Worm (Caenorhabditis elegans): ENCODE data around the gene W03C9.2.

W03C9.2 gene

ce11 chrII:11926501-11926900, 35.7 kb upstream of the W03C9.2 start:
- no peak for TF ChIP-seq ztf-23 (GFP tag; IDR thresholded peaks at IDR 0.05)
- TF ChIP-seq tab-1 (GFP tag; IDR thresholded peaks at IDR 0.05): no peak
- no peak for TF ChIP-seq med-1 (GFP tag; optimal IDR thresholded peaks at IDR 0.05; ENCODE audit: insufficient read depth)
- TF ChIP-seq ztf-29 (GFP tag; IDR thresholded peaks at IDR 0.05): no peak
- TF ChIP-seq ref-1 (GFP tag; conservative IDR thresholded peaks at IDR 0.05): no peak
- no peak for TF ChIP-seq T22C8.4 (GFP tag; IDR thresholded peaks at IDR 0.05)
- TF ChIP-seq klf-2 (GFP tag; conservative IDR thresholded peaks at IDR 0.05): no peak
- TF ChIP-seq flt-1 (GFP tag; IDR thresholded peaks at IDR 0.05): no peak
- TF ChIP-seq cog-1 (tag; optimal IDR thresholded peaks at IDR 0.05): no peak

DNA sequence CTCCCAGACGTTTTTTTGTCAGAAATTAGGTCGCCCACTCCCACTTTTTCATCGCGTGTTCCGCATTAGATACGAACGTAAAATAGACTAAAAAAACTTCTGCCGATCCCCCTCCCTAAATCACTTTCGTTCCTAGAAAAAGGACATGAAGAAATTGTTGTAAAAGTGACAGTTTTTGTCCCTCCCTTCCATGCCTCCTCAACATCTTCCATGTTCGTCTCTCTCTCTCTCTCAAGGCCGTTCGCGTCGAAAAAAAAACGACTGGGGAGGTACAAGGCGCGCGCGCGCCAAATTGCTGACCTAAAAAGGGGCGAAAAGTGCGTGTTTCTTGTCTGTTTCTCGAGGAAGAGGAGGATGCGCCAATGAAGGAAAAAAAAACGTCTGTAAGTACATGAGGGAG, 33.4 kb upstream of the W03C9.2 start:
- no peak for TF ChIP-seq ref-1 (GFP tag; conservative IDR thresholded peaks at IDR 0.05)
- TF ChIP-seq ztf-29 (GFP tag; IDR thresholded peaks at IDR 0.05): no peak
- no peak for TF ChIP-seq tab-1 (GFP tag; IDR thresholded peaks at IDR 0.05)
- TF ChIP-seq T22C8.4 (GFP tag; IDR thresholded peaks at IDR 0.05): no peak
- TF ChIP-seq klf-2 (GFP tag; conservative IDR thresholded peaks at IDR 0.05): no peak
- no peak for TF ChIP-seq ztf-23 (GFP tag; IDR thresholded peaks at IDR 0.05)
- no peak for TF ChIP-seq med-1 (GFP tag; optimal IDR thresholded peaks at IDR 0.05; ENCODE audit: insufficient read depth)

DNA sequence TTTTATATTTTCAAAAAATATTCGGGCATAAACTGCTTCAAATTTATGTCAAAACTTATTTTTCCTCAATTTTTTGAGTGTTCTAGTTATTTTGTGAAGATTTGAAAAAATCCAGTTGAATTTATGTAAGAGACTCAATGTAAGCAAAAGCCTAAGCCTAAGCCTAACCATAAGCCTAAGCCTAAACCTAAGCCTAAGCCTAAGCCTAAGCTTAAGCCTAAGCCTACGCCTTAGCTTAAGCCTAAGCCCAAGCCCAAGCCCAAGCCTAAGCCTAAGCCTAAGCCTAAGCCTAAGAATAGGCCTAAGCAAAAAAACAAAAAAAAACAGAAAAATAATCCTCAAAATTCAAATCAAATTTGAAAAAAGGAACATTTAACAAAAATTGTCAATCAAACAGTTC, 32.0 kb upstream of the W03C9.2 start:
- TF ChIP-seq cog-1 (tag; optimal IDR thresholded peaks at IDR 0.05) (no peak), ztf-29 (GFP tag; IDR thresholded peaks at IDR 0.05) (peak; percentile 52; the same call in 1 of the 2 replicates)

DNA sequence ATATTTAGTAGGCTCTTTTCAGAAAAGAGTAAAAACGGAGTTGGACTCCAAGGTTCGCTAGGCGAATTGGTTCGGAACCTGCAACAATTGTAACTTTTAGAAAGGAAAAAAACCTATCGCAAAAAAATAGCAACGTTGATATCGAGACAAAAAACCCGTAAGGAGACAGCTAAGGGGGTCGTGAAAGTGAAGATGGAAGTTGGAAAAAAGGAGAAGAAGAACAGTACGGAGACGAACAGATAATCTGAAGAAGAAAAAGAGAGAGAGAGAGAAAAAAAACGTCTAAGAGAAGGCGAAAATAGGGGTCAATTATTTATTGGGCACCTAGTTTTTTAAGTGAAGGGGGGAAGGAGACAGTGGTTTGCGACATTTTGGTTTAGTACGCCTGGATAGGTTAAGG, 26.9 kb upstream of the W03C9.2 start, which contains the start of gene lin-29:
Gene lin-29 (minus strand): TSS at position 78 of the 400 bp plus-strand sequence.
- TF ChIP-seq flt-1 (GFP tag; IDR thresholded peaks at IDR 0.05): no peak
- TF ChIP-seq cog-1 (tag; optimal IDR thresholded peaks at IDR 0.05): no peak
- TF ChIP-seq T22C8.4 (GFP tag; IDR thresholded peaks at IDR 0.05): no peak

DNA sequence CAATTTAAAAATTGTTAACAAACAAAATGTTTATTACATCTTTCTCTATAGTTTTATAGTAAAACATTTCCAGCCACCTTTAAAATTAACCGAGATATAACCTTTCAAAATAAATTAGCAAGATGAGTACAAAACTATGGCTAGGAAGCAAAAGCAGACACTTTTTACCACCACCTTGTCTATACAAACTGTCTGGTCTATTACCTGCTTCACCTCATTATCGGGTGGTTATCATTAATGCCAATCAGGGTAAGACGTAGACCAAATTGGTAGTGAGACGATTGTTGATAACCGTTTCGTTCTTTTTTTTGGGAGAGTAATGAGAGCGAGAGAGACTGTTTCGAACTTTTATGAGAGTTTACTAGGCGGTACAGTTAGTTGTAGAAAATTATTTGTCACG, 25.8 kb upstream of the W03C9.2 start:
- no peak for TF ChIP-seq cog-1 (tag; optimal IDR thresholded peaks at IDR 0.05)
- no peak for TF ChIP-seq klf-2 (GFP tag; conservative IDR thresholded peaks at IDR 0.05)
- TF ChIP-seq ztf-29 (GFP tag; IDR thresholded peaks at IDR 0.05): no peak
- TF ChIP-seq flt-1 (GFP tag; IDR thresholded peaks at IDR 0.05): no peak
- TF ChIP-seq tab-1 (GFP tag; IDR thresholded peaks at IDR 0.05): no peak
- TF ChIP-seq ref-1 (GFP tag; conservative IDR thresholded peaks at IDR 0.05): no peak
- TF ChIP-seq ztf-23 (GFP tag; IDR thresholded peaks at IDR 0.05): no peak
- TF ChIP-seq med-1 (GFP tag; optimal IDR thresholded peaks at IDR 0.05; ENCODE audit: insufficient read depth): no peak
- no peak for TF ChIP-seq T22C8.4 (GFP tag; IDR thresholded peaks at IDR 0.05)

DNA sequence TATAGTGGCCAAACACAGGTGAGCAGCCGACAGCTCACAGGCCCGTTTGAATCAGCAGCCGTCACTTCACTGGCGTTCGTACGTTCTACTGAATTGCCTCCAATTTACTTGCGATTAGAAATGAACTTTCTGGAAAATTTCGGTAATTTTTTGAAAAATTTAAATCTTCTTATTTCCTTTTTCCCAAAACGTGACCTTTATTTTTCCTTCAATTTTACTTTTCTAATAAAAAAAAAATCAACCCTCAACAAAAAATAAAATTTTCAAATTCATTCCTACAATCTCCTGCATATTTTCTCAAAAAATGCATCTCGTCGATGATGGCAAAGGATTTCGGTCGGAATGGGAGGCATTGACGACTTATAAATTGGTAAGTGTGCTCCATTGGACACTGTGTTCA, 13.7 kb upstream of the W03C9.2 start, which contains the start of gene W03C9.8:
Gene W03C9.8 (plus strand): TSS at position 301 of the 400 bp plus-strand sequence.
- no peak for TF ChIP-seq flt-1 (GFP tag; IDR thresholded peaks at IDR 0.05)
- no peak for TF ChIP-seq cog-1 (tag; optimal IDR thresholded peaks at IDR 0.05)
- no peak for TF ChIP-seq klf-2 (GFP tag; conservative IDR thresholded peaks at IDR 0.05)
- TF ChIP-seq med-1 (GFP tag; optimal IDR thresholded peaks at IDR 0.05; ENCODE audit: insufficient read depth): no peak
- TF ChIP-seq tab-1 (GFP tag; IDR thresholded peaks at IDR 0.05): no peak
- TF ChIP-seq ref-1 (GFP tag; conservative IDR thresholded peaks at IDR 0.05): no peak
- no peak for TF ChIP-seq ztf-29 (GFP tag; IDR thresholded peaks at IDR 0.05)
- no peak for TF ChIP-seq T22C8.4 (GFP tag; IDR thresholded peaks at IDR 0.05)
- no peak for TF ChIP-seq ztf-23 (GFP tag; IDR thresholded peaks at IDR 0.05)

DNA sequence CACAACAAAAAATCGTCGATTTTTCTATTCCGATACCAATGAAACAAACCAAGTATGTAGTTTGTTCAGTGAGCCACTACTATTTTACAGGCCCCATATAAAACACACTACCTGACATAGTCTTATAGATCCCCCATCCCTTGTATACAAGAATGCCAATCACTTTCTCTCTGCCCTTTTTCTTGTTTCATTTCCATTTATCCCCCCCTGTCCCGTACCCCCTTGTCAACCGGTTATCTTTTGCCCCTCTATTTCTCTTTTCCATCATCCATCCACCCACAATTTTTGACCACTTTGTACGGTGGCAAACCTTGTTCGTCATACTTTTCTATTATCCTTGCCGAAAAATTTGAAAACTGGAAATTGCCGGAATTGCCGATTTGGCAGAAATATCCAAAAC, 9.2 kb upstream of the W03C9.2 start:
- TF ChIP-seq ztf-29 (GFP tag; IDR thresholded peaks at IDR 0.05): no peak
- no peak for TF ChIP-seq T22C8.4 (GFP tag; IDR thresholded peaks at IDR 0.05)
- no peak for TF ChIP-seq tab-1 (GFP tag; IDR thresholded peaks at IDR 0.05)
- no peak for TF ChIP-seq klf-2 (GFP tag; conservative IDR thresholded peaks at IDR 0.05)

DNA sequence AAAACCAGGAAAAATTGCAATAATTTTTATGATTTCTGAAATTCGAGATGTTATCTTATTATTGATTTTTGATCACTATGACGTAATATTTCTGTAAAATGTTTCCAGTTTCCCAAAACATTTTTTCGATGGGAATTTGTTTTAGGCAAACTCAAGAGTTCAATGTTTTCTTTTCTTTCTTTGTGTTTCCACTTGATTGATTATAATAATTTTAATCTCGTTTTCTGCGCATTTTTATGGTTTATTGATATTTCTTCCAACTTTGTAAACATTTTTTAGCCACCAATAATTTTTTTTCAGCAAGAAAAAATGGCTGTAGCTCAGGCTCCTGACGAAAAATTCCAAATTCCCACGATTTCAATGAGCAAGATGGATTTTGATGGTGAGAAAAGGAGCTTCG, 8.0 kb upstream of the W03C9.2 start, which contains the start of gene W03C9.6:
Gene W03C9.6 (plus strand): TSS at position 301 of the 400 bp plus-strand sequence.
- TF ChIP-seq flt-1 (GFP tag; IDR thresholded peaks at IDR 0.05): no peak
- TF ChIP-seq ztf-29 (GFP tag; IDR thresholded peaks at IDR 0.05): no peak

- TF ChIP-seq T22C8.4 (GFP tag; IDR thresholded peaks at IDR 0.05): no peak
- no peak for TF ChIP-seq cog-1 (tag; optimal IDR thresholded peaks at IDR 0.05)
- no peak for TF ChIP-seq flt-1 (GFP tag; IDR thresholded peaks at IDR 0.05)
- peak; percentile 21; the same call in 1 of the 2 replicates for TF ChIP-seq ztf-29 (GFP tag; IDR thresholded peaks at IDR 0.05)
- TF ChIP-seq med-1 (GFP tag; optimal IDR thresholded peaks at IDR 0.05; ENCODE audit: insufficient read depth): no peak
Measured at ce11 chrII:11954811-11955210, 7.4 kb upstream of the W03C9.2 start.

- peak; percentile 60 for TF ChIP-seq ref-1 (GFP tag; conservative IDR thresholded peaks at IDR 0.05)
- no peak; the same call in 1 of the 2 replicates for TF ChIP-seq T22C8.4 (GFP tag; IDR thresholded peaks at IDR 0.05)
- TF ChIP-seq flt-1 (GFP tag; IDR thresholded peaks at IDR 0.05): peak; percentile 84
- peak; percentile 62; the same call in 1 of the 2 replicates for TF ChIP-seq ztf-29 (GFP tag; IDR thresholded peaks at IDR 0.05)
- no peak for TF ChIP-seq med-1 (GFP tag; optimal IDR thresholded peaks at IDR 0.05; ENCODE audit: insufficient read depth)
- TF ChIP-seq ztf-23 (GFP tag; IDR thresholded peaks at IDR 0.05): peak; percentile 74
- no peak for TF ChIP-seq klf-2 (GFP tag; conservative IDR thresholded peaks at IDR 0.05)
- peak; percentile 75 for TF ChIP-seq cog-1 (tag; optimal IDR thresholded peaks at IDR 0.05)
- TF ChIP-seq tab-1 (GFP tag; IDR thresholded peaks at IDR 0.05): no peak
Measured at ce11 chrII:11958793-11959574, 3.2 kb upstream of the W03C9.2 start.

Measured in whole organism, midembryonic.